Worm (Caenorhabditis elegans): ENCODE data around the gene lon-2.

DNA sequence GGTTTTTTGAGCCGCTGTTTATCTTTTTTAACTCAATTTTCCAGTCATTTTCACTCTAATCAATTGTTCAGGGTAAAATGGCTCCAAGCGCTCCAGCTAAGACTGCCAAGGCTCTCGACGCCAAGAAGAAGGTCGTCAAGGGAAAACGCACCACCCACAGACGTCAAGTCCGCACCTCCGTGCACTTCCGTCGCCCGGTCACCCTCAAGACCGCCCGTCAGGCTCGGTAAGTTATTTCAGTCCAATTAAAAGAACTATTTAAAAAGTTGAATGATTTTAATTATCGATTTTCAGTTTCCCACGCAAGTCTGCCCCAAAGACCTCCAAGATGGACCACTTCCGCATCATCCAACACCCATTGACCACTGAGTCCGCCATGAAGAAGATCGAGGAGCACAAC lies 33.8 kb downstream of the lon-2 start, which contains the start of gene rpl-25.1:
- TF ChIP-seq unc-98 (GFP tag; IDR thresholded peaks at IDR 0.05) (no peak), dpl-1 (GFP tag; optimal IDR thresholded peaks at IDR 0.05) (no peak), mab-9 (GFP tag; IDR thresholded peaks at IDR 0.05) (no peak), Y116A8C.19 (tag; optimal IDR thresholded peaks at IDR 0.05; ENCODE audit: borderline replicate concordance) (no peak), jun-1 (tag; optimal IDR thresholded peaks at IDR 0.05) (no peak), lin-13 (GFP tag; optimal IDR thresholded peaks at IDR 0.05) (no peak), ets-5 (GFP tag; IDR thresholded peaks at IDR 0.05) (no peak), nhr-11 (tag; optimal IDR thresholded peaks at IDR 0.05) (no peak)

Measured in whole organism, L1 larva.